Fruit fly (Drosophila melanogaster): Measurements from ENCODE around the gene CG4577.

- TF ChIP-seq h (optimal IDR thresholded peaks at IDR 0.05) (no peak), psq (optimal IDR thresholded peaks at IDR 0.05) (no peak), Myc (optimal IDR thresholded peaks at IDR 0.05) (no peak)
Observed at dm6 chr2L:1164294-1164693, 29.8 kb downstream of the CG4577 start, which contains the start of gene IntS14.
